Worm (Caenorhabditis elegans) whole organism, young adult: Measurements from ENCODE around the gene nhr-126.

Experiments
- C06A6.2 ChIP-seq: fragments of 200-800 bp; sonication (Bioruptor generic); conservative IDR thresholded peaks from 2 replicates; pipeline ENCODE4 v1.3.6; 2022; ENCODE audit warnings: missing genetic modification characterization, missing compliant biosample characterization
- D2030.7 ChIP-seq: fragments of 200-800 bp; sonication (Bioruptor generic); IDR thresholded peaks from 2 replicates; pipeline ENCODE4 v1.3.6; 2022; ENCODE audit warnings: missing genetic modification reagents, missing genetic modification characterization, missing compliant biosample characterization
- F10E7.11 ChIP-seq: sonication (generic microtip); optimal IDR thresholded peaks from 2 replicates; lab custom pipeline; 2017; ENCODE audit warnings: mild to moderate bottlenecking, missing genetic modification characterization, moderate library complexity, missing compliant biosample characterization
- F23B12.7 ChIP-seq: sonication (generic microtip); optimal IDR thresholded peaks from 2 replicates; lab custom pipeline; 2017; ENCODE audit warnings: missing genetic modification characterization, mild to moderate bottlenecking, missing compliant biosample characterization, antibody characterized with exemption, moderate library complexity; ENCODE audit not compliant: insufficient read depth
- F37B4.10 ChIP-seq: fragments of 200-800 bp; sonication (Bioruptor generic); IDR thresholded peaks from 2 replicates; pipeline ENCODE4 v1.3.6; 2022; ENCODE audit warnings: missing genetic modification characterization, missing compliant biosample characterization
- F39B2.1 ChIP-seq: fragments of 200-800 bp; sonication (Bioruptor generic); IDR thresholded peaks from 2 replicates; pipeline ENCODE4 v1.3.6; 2022; ENCODE audit warnings: missing genetic modification reagents, missing genetic modification characterization, missing compliant biosample characterization
- F49E8.2 ChIP-seq: sonication (generic microtip); optimal IDR thresholded peaks from 3 replicates; lab custom pipeline; 2017; ENCODE audit warnings: missing genetic modification characterization, mild to moderate bottlenecking, missing compliant biosample characterization, antibody characterized with exemption, moderate library complexity; ENCODE audit not compliant: insufficient read depth
- K12H6.12 ChIP-seq: fragments of 200-800 bp; sonication (Bioruptor generic); optimal IDR thresholded peaks from 2 replicates; lab custom pipeline; 2018; ENCODE audit warnings: mild to moderate bottlenecking, missing genetic modification characterization, missing compliant biosample characterization
- Y56A3A.18 ChIP-seq: fragments of 200-800 bp; sonication (Bioruptor generic); IDR thresholded peaks from 2 replicates; pipeline ENCODE4 v1.3.6; 2022; ENCODE audit warnings: missing genetic modification reagents, missing genetic modification characterization, missing compliant biosample characterization
- Y67H2A.10 ChIP-seq: fragments of 200-800 bp; sonication (Bioruptor generic); conservative IDR thresholded peaks from 2 replicates; pipeline ENCODE4 v1.3.6; 2022; ENCODE audit warnings: missing genetic modification reagents, missing genetic modification characterization, missing compliant biosample characterization
- ZK185.1 ChIP-seq: sonication (generic microtip); optimal IDR thresholded peaks from 2 replicates; lab custom pipeline; 2016; ENCODE audit warnings: mild to moderate bottlenecking, missing genetic modification characterization, missing compliant biosample characterization; ENCODE audit not compliant: poor library complexity, severe bottlenecking
- attf-5 ChIP-seq: fragments of 200-800 bp; sonication (Bioruptor generic); optimal IDR thresholded peaks from 2 replicates; lab custom pipeline; 2018; ENCODE audit warnings: mild to moderate bottlenecking, missing genetic modification characterization, missing compliant biosample characterization
- bed-1 ChIP-seq: fragments of 200-800 bp; sonication (Bioruptor generic); IDR thresholded peaks from 2 replicates; pipeline ENCODE4 v1.3.6; 2022; ENCODE audit warnings: missing genetic modification reagents, missing genetic modification characterization, missing compliant biosample characterization
- cebp-1 ChIP-seq, 2 experiments: fragments of 200-800 bp in 1 of 2; sonication (Bioruptor generic) in 1 of 2; sonication (generic microtip) in 1 of 2; IDR thresholded peaks in 1 of 2; optimal IDR thresholded peaks in 1 of 2; 2 replicates each; pipeline versions ENCODE4 v1.3.6 to Lab custom; 2017 to 2022; ENCODE audit warnings: missing compliant biosample characterization in 2 of 2, missing genetic modification characterization in 2 of 2, mild to moderate bottlenecking in 1 of 2, missing genetic modification reagents in 1 of 2, moderate library complexity in 1 of 2
- cebp-2 ChIP-seq: fragments of 200-800 bp; sonication (Bioruptor generic); IDR thresholded peaks from 2 replicates; pipeline ENCODE4 v1.3.6; 2022; ENCODE audit warnings: missing genetic modification characterization, missing compliant biosample characterization
- ceh-40 ChIP-seq: fragments of 200-800 bp; sonication (Bioruptor generic); IDR thresholded peaks from 2 replicates; pipeline ENCODE4 v1.3.6; 2022; ENCODE audit warnings: missing genetic modification characterization, missing compliant biosample characterization
- ceh-58 ChIP-seq: fragments of 200-800 bp; sonication (Bioruptor generic); IDR thresholded peaks from 2 replicates; pipeline ENCODE4 v1.3.6; 2022; ENCODE audit warnings: missing genetic modification characterization, missing compliant biosample characterization
- ceh-91 ChIP-seq: fragments of 200-800 bp; sonication (Bioruptor generic); IDR thresholded peaks from 2 replicates; pipeline ENCODE4 v1.3.6; 2022; ENCODE audit warnings: missing genetic modification reagents, missing genetic modification characterization, missing compliant biosample characterization
- dpl-1 ChIP-seq: fragments of 150-350 bp; optimal IDR thresholded peaks from 2 replicates; lab custom pipeline; 2014; ENCODE audit warnings: missing biosample characterization, missing genetic modification reagents, missing genetic modification characterization
- egl-44 ChIP-seq: fragments of 200-800 bp; sonication (Bioruptor generic); IDR thresholded peaks from 2 replicates; pipeline ENCODE4 v1.3.6; 2022; ENCODE audit warnings: missing genetic modification reagents, missing genetic modification characterization, missing compliant biosample characterization
- fkh-3 ChIP-seq: sonication (generic microtip); optimal IDR thresholded peaks from 2 replicates; lab custom pipeline; 2016; ENCODE audit warnings: mild to moderate bottlenecking, missing genetic modification characterization, missing compliant biosample characterization
- hlh-12 ChIP-seq: sonication (generic microtip); optimal IDR thresholded peaks from 2 replicates; lab custom pipeline; 2016; ENCODE audit warnings: missing genetic modification characterization, missing compliant biosample characterization
- hlh-26 ChIP-seq: fragments of 200-800 bp; sonication (Bioruptor generic); conservative IDR thresholded peaks from 2 replicates; pipeline ENCODE4 v1.3.6; 2022; ENCODE audit warnings: missing genetic modification reagents, missing genetic modification characterization, missing compliant biosample characterization
- hmg-1.2 ChIP-seq: fragments of 200-800 bp; sonication (Bioruptor generic); IDR thresholded peaks from 2 replicates; pipeline ENCODE4 v1.3.6; 2022; ENCODE audit warnings: missing genetic modification reagents, missing genetic modification characterization, missing compliant biosample characterization
- hsf-1 ChIP-seq: fragments of 200-800 bp; sonication (Bioruptor generic); IDR thresholded peaks from 2 replicates; pipeline ENCODE4 v1.3.6; 2022; ENCODE audit warnings: missing genetic modification reagents, missing genetic modification characterization, missing compliant biosample characterization
- let-607 ChIP-seq, 2 experiments: fragments of 200-800 bp in 1 of 2; sonication (Bioruptor generic) in 1 of 2; sonication (generic microtip) in 1 of 2; optimal IDR thresholded peaks; 2 replicates each; lab custom pipeline; 2016 to 2018; ENCODE audit warnings: mild to moderate bottlenecking in 2 of 2, missing compliant biosample characterization in 2 of 2, missing genetic modification characterization in 2 of 2, moderate library complexity in 2 of 2, missing genotype in 1 of 2
- lsl-1 ChIP-seq: fragments of 200-800 bp; sonication (Bioruptor generic); optimal IDR thresholded peaks from 2 replicates; lab custom pipeline; 2018; ENCODE audit warnings: mild to moderate bottlenecking, missing genetic modification characterization, moderate library complexity, missing compliant biosample characterization
- madf-10 ChIP-seq: sonication (generic microtip); optimal IDR thresholded peaks from 2 replicates; lab custom pipeline; 2016; ENCODE audit warnings: mild to moderate bottlenecking, missing genetic modification characterization, missing compliant biosample characterization
- madf-3 ChIP-seq: fragments of 200-800 bp; sonication (Bioruptor generic); IDR thresholded peaks from 2 replicates; pipeline ENCODE4 v1.3.6; 2022; ENCODE audit warnings: missing genetic modification reagents, missing genetic modification characterization, missing compliant biosample characterization
- madf-6 ChIP-seq: fragments of 200-800 bp; sonication (Bioruptor generic); IDR thresholded peaks from 2 replicates; pipeline ENCODE4 v1.3.6; 2022; ENCODE audit warnings: missing genetic modification reagents, missing genetic modification characterization, missing compliant biosample characterization
- madf-8 ChIP-seq: fragments of 200-800 bp; sonication (Bioruptor generic); conservative IDR thresholded peaks from 2 replicates; pipeline ENCODE4 v1.3.6; 2022; ENCODE audit warnings: missing genetic modification reagents, missing genetic modification characterization, missing compliant biosample characterization
- mes-4 ChIP-seq: sonication (generic microtip); optimal IDR thresholded peaks from 2 replicates; lab custom pipeline; 2016; ENCODE audit warnings: missing genotype, missing genetic modification characterization, missing compliant biosample characterization
- nhr-120 ChIP-seq: fragments of 200-800 bp; sonication (Bioruptor generic); IDR thresholded peaks from 2 replicates; pipeline ENCODE4 v1.3.6; 2022; ENCODE audit warnings: missing genetic modification characterization, missing compliant biosample characterization
- nhr-179 ChIP-seq: sonication (generic microtip); optimal IDR thresholded peaks from 2 replicates; lab custom pipeline; 2016; ENCODE audit warnings: mild to moderate bottlenecking, missing genetic modification characterization, missing compliant biosample characterization
- nhr-27 ChIP-seq: fragments of 200-800 bp; sonication (Bioruptor generic); optimal IDR thresholded peaks from 2 replicates; lab custom pipeline; 2018; ENCODE audit warnings: mild to moderate bottlenecking, missing genetic modification characterization, moderate library complexity, missing compliant biosample characterization
- nhr-80 ChIP-seq: sonication (generic microtip); optimal IDR thresholded peaks from 2 replicates; lab custom pipeline; 2016; ENCODE audit warnings: missing genetic modification characterization, missing compliant biosample characterization
- nhr-90 ChIP-seq: sonication (generic microtip); optimal IDR thresholded peaks from 2 replicates; lab custom pipeline; 2016; ENCODE audit warnings: missing genotype, mild to moderate bottlenecking, missing genetic modification characterization, missing compliant biosample characterization
- sea-2 ChIP-seq: fragments of 200-800 bp; sonication (Bioruptor generic); IDR thresholded peaks from 2 replicates; pipeline ENCODE4 v1.3.6; 2022; ENCODE audit warnings: missing genetic modification characterization, missing compliant biosample characterization
- snpc-1.1 ChIP-seq: sonication (generic microtip); optimal IDR thresholded peaks from 2 replicates; lab custom pipeline; 2017; ENCODE audit warnings: missing genetic modification characterization, mild to moderate bottlenecking, missing compliant biosample characterization, antibody characterized with exemption, moderate library complexity, missing genotype, missing genetic modification reagents; ENCODE audit not compliant: insufficient read depth
- snpc-1.3 ChIP-seq: sonication (generic microtip); optimal IDR thresholded peaks from 2 replicates; lab custom pipeline; 2017; ENCODE audit warnings: missing genetic modification characterization, mild to moderate bottlenecking, missing compliant biosample characterization, antibody characterized with exemption, moderate library complexity, missing genotype, missing genetic modification reagents; ENCODE audit not compliant: insufficient read depth
- somi-1 ChIP-seq: fragments of 200-800 bp; sonication (Bioruptor generic); optimal IDR thresholded peaks from 2 replicates; lab custom pipeline; 2018; ENCODE audit warnings: mild to moderate bottlenecking, missing genetic modification characterization, missing compliant biosample characterization
- tbx-9 ChIP-seq: sonication (generic microtip); optimal IDR thresholded peaks from 2 replicates; lab custom pipeline; 2016; ENCODE audit warnings: borderline replicate concordance, missing genetic modification characterization, inconsistent platforms, missing compliant biosample characterization
- tlf-1 ChIP-seq: fragments of 200-800 bp; sonication (Bioruptor generic); optimal IDR thresholded peaks from 2 replicates; lab custom pipeline; 2018; ENCODE audit warnings: mild to moderate bottlenecking, missing genetic modification characterization, missing compliant biosample characterization
- xnd-1 ChIP-seq: sonication (generic microtip); optimal IDR thresholded peaks from 2 replicates; lab custom pipeline; 2016; ENCODE audit warnings: missing genotype, missing genetic modification reagents, missing genetic modification characterization, missing compliant biosample characterization
- ztf-25 ChIP-seq: fragments of 200-800 bp; sonication (Bioruptor generic); IDR thresholded peaks from 2 replicates; pipeline ENCODE4 v1.3.6; 2022; ENCODE audit warnings: missing genetic modification reagents, missing genetic modification characterization, missing compliant biosample characterization
- ztf-3 ChIP-seq: fragments of 200-800 bp; sonication (Bioruptor generic); optimal IDR thresholded peaks from 2 replicates; lab custom pipeline; 2018; ENCODE audit warnings: mild to moderate bottlenecking, missing genetic modification characterization, missing compliant biosample characterization

Gene nhr-126

ce11 chrV:2214428-2215038, 14.3 kb upstream of the nhr-126 start, which contains the start of gene nhr-184:
nhr-184 (minus strand) TSS chrV:2214478.
- no peak for TF ChIP-seq C06A6.2
- TF ChIP-seq nhr-80 (tag; lab: Kevin White, UChicago) = peak; percentile 7
- TF ChIP-seq hmg-1.2 (GFP tag; lab: Robert Waterston, UW) = peak; percentile 36; the same call in 1 of the 2 replicates
- TF ChIP-seq madf-10 = no peak
- no peak for TF ChIP-seq ZK185.1 (tag; lab: Kevin White, UChicago)
- TF ChIP-seq cebp-2 (GFP tag; lab: Robert Waterston, UW) = no peak
- TF ChIP-seq F10E7.11 (tag; lab: Kevin White, UChicago) = no peak
- no peak for TF ChIP-seq snpc-1.3
- TF ChIP-seq hlh-12 = no peak
- peak; percentile 8 for TF ChIP-seq attf-5 (GFP tag; lab: Kevin White, UChicago)
- no peak for TF ChIP-seq dpl-1
- no peak for TF ChIP-seq xnd-1 (tag; lab: Kevin White, UChicago)
- no peak for TF ChIP-seq cebp-1 (GFP tag; IDR thresholded peaks at IDR 0.05; lab: Robert Waterston, UW)
- peak; percentile 52 for TF ChIP-seq cebp-1 (tag; optimal IDR thresholded peaks at IDR 0.05; lab: Kevin White, UChicago)
- TF ChIP-seq D2030.7 (GFP tag; lab: Robert Waterston, UW) = no peak
- TF ChIP-seq K12H6.12 (tag; lab: Kevin White, UChicago) = no peak
- no peak for TF ChIP-seq hsf-1
- no peak for TF ChIP-seq nhr-179 (tag; lab: Kevin White, UChicago)
- no peak for TF ChIP-seq Y56A3A.18 (GFP tag; lab: Robert Waterston, UW)
- no peak for TF ChIP-seq ceh-40 (GFP tag; lab: Robert Waterston, UW)
- no peak for TF ChIP-seq F23B12.7
- no peak for TF ChIP-seq bed-1 (GFP tag; lab: Robert Waterston, UW)
- TF ChIP-seq let-607 (tag; optimal IDR thresholded peaks at IDR 0.05; lab: Kevin White, UChicago) = no peak
- TF ChIP-seq nhr-90 (tag; lab: Kevin White, UChicago) = no peak
- no peak for TF ChIP-seq ztf-25 (GFP tag; lab: Robert Waterston, UW)
- no peak for TF ChIP-seq ceh-58 (GFP tag; lab: Robert Waterston, UW)
- no peak for TF ChIP-seq lsl-1 (GFP tag; lab: Kevin White, UChicago)
- TF ChIP-seq ztf-3 = no peak

ce11 chrV:2215352-2215751, 13.5 kb upstream of the nhr-126 start, which contains the start of gene nstp-8:
nstp-8 (plus strand) TSS chrV:2215652.
- TF ChIP-seq fkh-3 (tag; lab: Kevin White, UChicago) = no peak
- no peak for TF ChIP-seq mes-4 (tag; lab: Kevin White, UChicago)
- TF ChIP-seq madf-6 (GFP tag; lab: Robert Waterston, UW) = no peak
- no peak for TF ChIP-seq egl-44 (GFP tag; lab: Robert Waterston, UW)
- TF ChIP-seq madf-8 (GFP tag; lab: Robert Waterston, UW) = no peak
- TF ChIP-seq sea-2 (GFP tag; lab: Robert Waterston, UW) = no peak
- no peak for TF ChIP-seq F49E8.2 (tag; lab: Kevin White, UChicago)
- TF ChIP-seq tlf-1 (GFP tag; lab: Kevin White, UChicago) = no peak

- no peak for TF ChIP-seq F37B4.10 (GFP tag; lab: Robert Waterston, UW)
- TF ChIP-seq hlh-26 (GFP tag; lab: Robert Waterston, UW) = no peak
- no peak for TF ChIP-seq cebp-2 (GFP tag; lab: Robert Waterston, UW)
- TF ChIP-seq somi-1 (GFP tag; lab: Kevin White, UChicago) = no peak
- TF ChIP-seq nhr-27 (tag; lab: Kevin White, UChicago) = no peak
- TF ChIP-seq ceh-91 = no peak
- no peak for TF ChIP-seq F39B2.1 (GFP tag; lab: Robert Waterston, UW)
- TF ChIP-seq madf-3 (GFP tag; lab: Robert Waterston, UW) = no peak
- TF ChIP-seq snpc-1.1 (tag; lab: Kevin White, UChicago) = no peak
- no peak for TF ChIP-seq tbx-9 (tag; lab: Kevin White, UChicago)
- no peak for TF ChIP-seq Y67H2A.10
- TF ChIP-seq nhr-120 = no peak
- TF ChIP-seq madf-6 (GFP tag; lab: Robert Waterston, UW) = no peak
Measured at ce11 chrV:2216927-2217326, 12.0 kb upstream of the nhr-126 start.
